Worm (Caenorhabditis elegans): ENCODE data around the gene gpa-12.

ce11 chrX:9232037-9232436 lies 11.3 kb upstream of the gpa-12 start, which contains the start of gene vav-1:
- TF ChIP-seq flt-1 (GFP tag; IDR thresholded peaks at IDR 0.05) (no peak), ztf-23 (GFP tag; IDR thresholded peaks at IDR 0.05) (no peak), ztf-29 (GFP tag; IDR thresholded peaks at IDR 0.05) (no peak), T22C8.4 (GFP tag; IDR thresholded peaks at IDR 0.05) (no peak), med-1 (GFP tag; optimal IDR thresholded peaks at IDR 0.05; ENCODE audit: insufficient read depth) (no peak), tab-1 (GFP tag; IDR thresholded peaks at IDR 0.05) (no peak), ref-1 (GFP tag; conservative IDR thresholded peaks at IDR 0.05) (no peak), klf-2 (GFP tag; conservative IDR thresholded peaks at IDR 0.05) (no peak), cog-1 (tag; optimal IDR thresholded peaks at IDR 0.05) (no peak)
